Fruit fly (Drosophila melanogaster) whole organism, prepupa: ENCODE results near the gene bdl.

Source experiments
- Blimp-1 ChIP-seq: fragments of 200-800 bp; sonication (Bioruptor generic); optimal IDR thresholded peaks from 3 replicates; lab custom pipeline; 2017; ENCODE audit warnings: missing biosample characterization, missing genetic modification characterization, mild to moderate bottlenecking, moderate library complexity, missing genetic modification reagents
- CG10669 ChIP-seq: fragments of 200-800 bp; sonication (Bioruptor generic); optimal IDR thresholded peaks from 3 replicates; lab custom pipeline; 2018; ENCODE audit warnings: missing biosample characterization, mild to moderate bottlenecking, missing genetic modification characterization, moderate library complexity
- CG11762 ChIP-seq: fragments of 200-800 bp; sonication (Bioruptor generic); optimal IDR thresholded peaks from 3 replicates; lab custom pipeline; 2016; ENCODE audit warnings: missing biosample characterization, missing genetic modification characterization; ENCODE audit not compliant: insufficient read depth
- CG11902 ChIP-seq: fragments of 200-800 bp; sonication (Bioruptor generic); optimal IDR thresholded peaks from 3 replicates; lab custom pipeline; 2016; ENCODE audit warnings: missing biosample characterization, missing genetic modification characterization
- CG16779 ChIP-seq: fragments of 200-800 bp; sonication (Bioruptor generic); optimal IDR thresholded peaks from 3 replicates; lab custom pipeline; 2017; ENCODE audit warnings: missing biosample characterization, mild to moderate bottlenecking, missing genetic modification characterization
- CG3032 ChIP-seq: fragments of 200-800 bp; optimal IDR thresholded peaks from 2 replicates; lab custom pipeline; 2019; ENCODE audit warnings: missing biosample characterization, mild to moderate bottlenecking, missing genetic modification characterization, moderate library complexity
- CG31627 ChIP-seq: fragments of 200-800 bp; sonication (Bioruptor generic); optimal IDR thresholded peaks from 3 replicates; lab custom pipeline; 2016; ENCODE audit warnings: missing biosample characterization, missing genetic modification characterization
- CG32006 ChIP-seq: fragments of 200-800 bp; sonication (Bioruptor generic); optimal IDR thresholded peaks from 3 replicates; lab custom pipeline; 2017; ENCODE audit warnings: missing biosample characterization, mild to moderate bottlenecking, missing genetic modification characterization
- CG3919 ChIP-seq: fragments of 200-800 bp; sonication (Bioruptor generic); optimal IDR thresholded peaks from 3 replicates; lab custom pipeline; 2016; ENCODE audit warnings: missing biosample characterization, missing genetic modification characterization
- CG4318 ChIP-seq: fragments of 200-800 bp; sonication (Bioruptor generic); optimal IDR thresholded peaks from 3 replicates; lab custom pipeline; 2017; ENCODE audit warnings: missing biosample characterization, mild to moderate bottlenecking, missing genetic modification characterization
- CG6163 ChIP-seq: fragments of 200-800 bp; sonication (Bioruptor generic); IDR thresholded peaks from 3 replicates; pipeline ENCODE4 v1.3.6; 2022; ENCODE audit warnings: missing biosample characterization, missing genetic modification characterization
- CG6276 ChIP-seq: fragments of 200-800 bp; sonication (Bioruptor generic); optimal IDR thresholded peaks from 2 replicates; lab custom pipeline; 2017; ENCODE audit warnings: missing biosample characterization, mild to moderate bottlenecking, missing genetic modification characterization
- CG6792 ChIP-seq: fragments of 200-800 bp; sonication (Bioruptor generic); optimal IDR thresholded peaks from 3 replicates; lab custom pipeline; 2016; ENCODE audit warnings: missing biosample characterization, missing genetic modification characterization
- CG6808 ChIP-seq: fragments of 200-800 bp; sonication (Bioruptor generic); optimal IDR thresholded peaks from 3 replicates; lab custom pipeline; 2017; ENCODE audit warnings: missing biosample characterization, missing genetic modification characterization, mild to moderate bottlenecking, moderate library complexity, missing genetic modification reagents
- CG6854 ChIP-seq: fragments of 200-800 bp; sonication (Bioruptor generic); optimal IDR thresholded peaks from 2 replicates; lab custom pipeline; 2017; ENCODE audit warnings: missing biosample characterization, mild to moderate bottlenecking, missing genetic modification characterization
- CG7368 ChIP-seq: fragments of 200-800 bp; sonication (Bioruptor generic); optimal IDR thresholded peaks from 3 replicates; lab custom pipeline; 2016; ENCODE audit warnings: missing biosample characterization, missing genetic modification characterization
- CG8119 ChIP-seq: fragments of 200-800 bp; sonication (Bioruptor generic); IDR thresholded peaks from 3 replicates; pipeline ENCODE4 v1.3.6; 2022; ENCODE audit warnings: missing biosample characterization, missing genetic modification characterization
- CG8319 ChIP-seq: fragments of 200-800 bp; sonication (Bioruptor generic); optimal IDR thresholded peaks from 3 replicates; lab custom pipeline; 2016; ENCODE audit warnings: missing biosample characterization, missing genetic modification characterization
- CG8632 ChIP-seq: fragments of 200-800 bp; sonication (Bioruptor generic); optimal IDR thresholded peaks from 3 replicates; lab custom pipeline; 2016; ENCODE audit warnings: missing biosample characterization, missing genetic modification characterization
- CG9139 ChIP-seq: fragments of 200-800 bp; sonication (Bioruptor generic); optimal IDR thresholded peaks from 3 replicates; lab custom pipeline; 2017; ENCODE audit warnings: missing biosample characterization, mild to moderate bottlenecking, missing genetic modification characterization
- Eip75B ChIP-seq: fragments of 200-800 bp; sonication (Bioruptor generic); optimal IDR thresholded peaks from 3 replicates; lab custom pipeline; 2016; ENCODE audit warnings: missing biosample characterization, missing genetic modification characterization
- Eip78C ChIP-seq: fragments of 200-800 bp; sonication (Bioruptor generic); peaks from one replicate; lab custom pipeline; 2016; ENCODE audit warnings: missing biosample characterization, missing genetic modification characterization
- Eip93F ChIP-seq: fragments of 200-800 bp; sonication (Bioruptor generic); optimal IDR thresholded peaks from 2 replicates; lab custom pipeline; 2016; ENCODE audit warnings: missing biosample characterization, mild to moderate bottlenecking, missing genetic modification characterization
- Ets21C ChIP-seq: fragments of 200-800 bp; sonication (Bioruptor generic); optimal IDR thresholded peaks from 3 replicates; lab custom pipeline; 2016; ENCODE audit warnings: missing biosample characterization, missing genetic modification characterization
- Ets96B ChIP-seq: fragments of 200-800 bp; optimal IDR thresholded peaks from 2 replicates; lab custom pipeline; 2019; ENCODE audit warnings: missing biosample characterization, mild to moderate bottlenecking, missing genetic modification characterization, moderate library complexity
- Gug ChIP-seq: fragments of 200-800 bp; sonication (Bioruptor generic); IDR thresholded peaks from 2 replicates; pipeline ENCODE4 v1.3.6; 2022; ENCODE audit warnings: missing biosample characterization, missing genetic modification characterization
- Hr38 ChIP-seq: sonication (Bioruptor generic); optimal IDR thresholded peaks from 2 replicates; lab custom pipeline; 2016; ENCODE audit warnings: missing biosample characterization, missing genetic modification characterization
- Hr39 ChIP-seq: fragments of 200-800 bp; sonication (Bioruptor generic); optimal IDR thresholded peaks from 2 replicates; lab custom pipeline; 2016; ENCODE audit warnings: missing biosample characterization, missing genetic modification characterization
- Hr4 ChIP-seq: fragments of 200-800 bp; sonication (Bioruptor generic); optimal IDR thresholded peaks from 3 replicates; lab custom pipeline; 2016; ENCODE audit warnings: missing biosample characterization, missing genetic modification characterization
- Lpt ChIP-seq: fragments of 200-800 bp; sonication (Bioruptor generic); optimal IDR thresholded peaks from 3 replicates; lab custom pipeline; 2016; ENCODE audit warnings: missing biosample characterization, missing genetic modification characterization
- Met ChIP-seq: fragments of 200-800 bp; sonication (Bioruptor generic); optimal IDR thresholded peaks from 3 replicates; lab custom pipeline; 2016; ENCODE audit warnings: missing biosample characterization, missing genetic modification characterization
- OdsH ChIP-seq: fragments of 200-800 bp; sonication (Bioruptor generic); optimal IDR thresholded peaks from 3 replicates; lab custom pipeline; 2016; ENCODE audit warnings: missing biosample characterization, missing genetic modification characterization
- Sox102F ChIP-seq: fragments of 200-800 bp; sonication (Bioruptor generic); optimal IDR thresholded peaks from 2 replicates; lab custom pipeline; 2016; ENCODE audit warnings: missing biosample characterization, mild to moderate bottlenecking, missing genetic modification characterization
- Sox14 ChIP-seq: fragments of 200-800 bp; sonication (Bioruptor generic); optimal IDR thresholded peaks from 3 replicates; lab custom pipeline; 2016; ENCODE audit warnings: missing biosample characterization, missing genetic modification characterization
- achi ChIP-seq: fragments of 200-800 bp; sonication (Bioruptor generic); optimal IDR thresholded peaks from 3 replicates; lab custom pipeline; 2016; ENCODE audit warnings: missing biosample characterization, missing genetic modification characterization
- acj6 ChIP-seq: fragments of 200-800 bp; sonication (Bioruptor generic); optimal IDR thresholded peaks from 3 replicates; lab custom pipeline; 2016; ENCODE audit warnings: missing biosample characterization, missing genetic modification characterization
- dac ChIP-seq: fragments of 200-800 bp; sonication (Bioruptor generic); optimal IDR thresholded peaks from 2 replicates; lab custom pipeline; 2017; ENCODE audit warnings: missing biosample characterization, mild to moderate bottlenecking, missing genetic modification characterization
- dsx ChIP-seq: fragments of 200-800 bp; optimal IDR thresholded peaks from 3 replicates; lab custom pipeline; 2019; ENCODE audit warnings: missing biosample characterization, mild to moderate bottlenecking, missing genetic modification characterization, moderate library complexity; ENCODE audit not compliant: poor library complexity, severe bottlenecking
- eg ChIP-seq: fragments of 200-800 bp; sonication (Bioruptor generic); IDR thresholded peaks from 3 replicates; pipeline ENCODE4 v1.3.6; 2022; ENCODE audit warnings: missing biosample characterization, missing genetic modification characterization
- esn ChIP-seq: fragments of 200-800 bp; sonication (Bioruptor generic); optimal IDR thresholded peaks from 2 replicates; lab custom pipeline; 2016; ENCODE audit warnings: missing biosample characterization, mild to moderate bottlenecking, missing genetic modification characterization, moderate library complexity
- fd59A ChIP-seq: fragments of 200-800 bp; sonication (Bioruptor generic); optimal IDR thresholded peaks from 2 replicates; lab custom pipeline; 2017; ENCODE audit warnings: missing biosample characterization, mild to moderate bottlenecking, missing genetic modification characterization, missing genetic modification reagents
- fd85E ChIP-seq: fragments of 200-800 bp; sonication (Bioruptor generic); optimal IDR thresholded peaks from 3 replicates; lab custom pipeline; 2016; ENCODE audit warnings: missing biosample characterization, missing genetic modification characterization
- fkh ChIP-seq: fragments of 200-800 bp; sonication (Bioruptor generic); optimal IDR thresholded peaks from 3 replicates; lab custom pipeline; 2017; ENCODE audit warnings: missing biosample characterization, mild to moderate bottlenecking, missing genetic modification characterization, moderate library complexity
- lz ChIP-seq: fragments of 200-800 bp; sonication (Bioruptor generic); optimal IDR thresholded peaks from 3 replicates; lab custom pipeline; 2016; ENCODE audit warnings: missing biosample characterization, missing genetic modification characterization
- net ChIP-seq: fragments of 200-800 bp; sonication (Bioruptor generic); optimal IDR thresholded peaks from 3 replicates; lab custom pipeline; 2016; ENCODE audit warnings: missing biosample characterization, missing genetic modification characterization
- pdm3 ChIP-seq: fragments of 200-800 bp; sonication (Bioruptor generic); optimal IDR thresholded peaks from 3 replicates; lab custom pipeline; 2016; ENCODE audit warnings: missing biosample characterization, missing genetic modification characterization
- salr ChIP-seq, 2 experiments: fragments of 200-800 bp; sonication (Bioruptor generic); optimal IDR thresholded peaks; 3 replicates each; lab custom pipeline; 2016 to 2018; ENCODE audit warnings: missing biosample characterization in 2 of 2, missing genetic modification characterization in 2 of 2, mild to moderate bottlenecking in 1 of 2
- spab ChIP-seq: fragments of 200-800 bp; sonication (Bioruptor generic); optimal IDR thresholded peaks from 2 replicates; lab custom pipeline; 2017; ENCODE audit warnings: missing biosample characterization, mild to moderate bottlenecking, missing genetic modification characterization, missing genetic modification reagents
- svp ChIP-seq: fragments of 200-800 bp; sonication (Bioruptor generic); peaks from one replicate; lab custom pipeline; 2016; ENCODE audit warnings: missing biosample characterization, missing genetic modification characterization
- topi ChIP-seq: fragments of 200-800 bp; sonication (Bioruptor generic); optimal IDR thresholded peaks from 3 replicates; lab custom pipeline; 2016; ENCODE audit warnings: missing biosample characterization, missing genetic modification characterization
- vri ChIP-seq: fragments of 200-800 bp; sonication (Bioruptor generic); optimal IDR thresholded peaks from 3 replicates; lab custom pipeline; 2016; ENCODE audit warnings: missing biosample characterization, mild to moderate bottlenecking, missing genetic modification characterization

Gene bdl

dm6 chr2L:4295653-4296052 lies 28.7 kb upstream of the bdl start:
- TF ChIP-seq esn (GFP tag; lab: Kevin White, UChicago): no peak
- TF ChIP-seq, all 60 proteins: peak for 0

- TF ChIP-seq CG32006 (GFP tag; lab: Kevin White, UChicago): no peak
- no peak for TF ChIP-seq CG11902 (GFP tag; lab: Kevin White, UChicago)
- no peak for TF ChIP-seq topi
- TF ChIP-seq Hr39: no peak
- TF ChIP-seq fkh (GFP tag; lab: Kevin White, UChicago): no peak
- no peak for TF ChIP-seq Eip93F (GFP tag; lab: Kevin White, UChicago)
- TF ChIP-seq dsx (GFP tag; lab: Kevin White, UChicago): peak; percentile 18
- peak; percentile 67 for TF ChIP-seq svp (GFP tag; lab: Kevin White, UChicago)
- no peak for TF ChIP-seq CG11762
- no peak for TF ChIP-seq CG31627
- TF ChIP-seq fd85E: no peak
- peak; percentile 30 for TF ChIP-seq Ets96B (tag; lab: Kevin White, UChicago)
- TF ChIP-seq Sox102F (GFP tag; lab: Kevin White, UChicago): no peak
- TF ChIP-seq CG6792 (GFP tag; lab: Kevin White, UChicago): no peak
- no peak for TF ChIP-seq CG9139 (GFP tag; lab: Kevin White, UChicago)
- TF ChIP-seq CG6808 (GFP tag; lab: Kevin White, UChicago): no peak
- TF ChIP-seq Eip78C (GFP tag; lab: Kevin White, UChicago): peak; percentile 62
- no peak for TF ChIP-seq CG6276
- no peak for TF ChIP-seq CG16779
- TF ChIP-seq spab (GFP tag; lab: Kevin White, UChicago): no peak
- peak; percentile 35 for TF ChIP-seq Met (GFP tag; lab: Kevin White, UChicago)
- TF ChIP-seq dac: no peak
- no peak for TF ChIP-seq Gug (GFP tag; lab: Robert Waterston, UW)
- 0 out of 3 replicates have a peak, but pooled peaks have one; percentile 13 for TF ChIP-seq eg (GFP tag; lab: Robert Waterston, UW)
- no peak for TF ChIP-seq Eip75B
- TF ChIP-seq Ets21C (GFP tag; lab: Kevin White, UChicago): no peak
- TF ChIP-seq CG6163 (GFP tag; lab: Robert Waterston, UW): 0 out of 3 replicates have a peak, but pooled peaks have one; percentile 22
- TF ChIP-seq vri (GFP tag; lab: Kevin White, UChicago): no peak
- TF ChIP-seq Blimp-1: no peak
- TF ChIP-seq CG8632 (GFP tag; lab: Kevin White, UChicago): no peak
- TF ChIP-seq fd59A (GFP tag; lab: Kevin White, UChicago): no peak
- no peak for TF ChIP-seq CG6854 (GFP tag; lab: Kevin White, UChicago)
- TF ChIP-seq lz: no peak
- TF ChIP-seq acj6 (GFP tag; lab: Kevin White, UChicago): no peak
- no peak for TF ChIP-seq achi (GFP tag; lab: Kevin White, UChicago)
- TF ChIP-seq CG10669 (GFP tag; lab: Kevin White, UChicago): peak; percentile 7
- TF ChIP-seq CG4318: no peak
- no peak for TF ChIP-seq Hr4 (GFP tag; lab: Kevin White, UChicago)
- no peak for TF ChIP-seq OdsH (GFP tag; lab: Kevin White, UChicago)
- TF ChIP-seq CG8319 (GFP tag; lab: Kevin White, UChicago): no peak
- TF ChIP-seq CG7368 (GFP tag; lab: Kevin White, UChicago): no peak
- no peak for TF ChIP-seq Sox14 (GFP tag; lab: Kevin White, UChicago)
- no peak for TF ChIP-seq Hr38 (GFP tag; lab: Kevin White, UChicago)
- peak; percentile 20 for TF ChIP-seq CG3032 (tag; lab: Kevin White, UChicago)
- TF ChIP-seq net (GFP tag; lab: Kevin White, UChicago): no peak
- TF ChIP-seq salr (GFP tag; optimal IDR thresholded peaks at IDR 0.05; lab: Kevin White, UChicago): no peak
- TF ChIP-seq Lpt (GFP tag; lab: Kevin White, UChicago): no peak
- TF ChIP-seq CG3919 (GFP tag; lab: Kevin White, UChicago): no peak
- peak; percentile 9 for TF ChIP-seq pdm3 (GFP tag; lab: Kevin White, UChicago)
- no peak for TF ChIP-seq CG8119 (GFP tag; lab: Robert Waterston, UW)
Measured at dm6 chr2L:4296887-4297286, 27.5 kb upstream of the bdl start.
